Fruit fly (Drosophila melanogaster): ENCODE measurements around the gene Rpt6.

DNA sequence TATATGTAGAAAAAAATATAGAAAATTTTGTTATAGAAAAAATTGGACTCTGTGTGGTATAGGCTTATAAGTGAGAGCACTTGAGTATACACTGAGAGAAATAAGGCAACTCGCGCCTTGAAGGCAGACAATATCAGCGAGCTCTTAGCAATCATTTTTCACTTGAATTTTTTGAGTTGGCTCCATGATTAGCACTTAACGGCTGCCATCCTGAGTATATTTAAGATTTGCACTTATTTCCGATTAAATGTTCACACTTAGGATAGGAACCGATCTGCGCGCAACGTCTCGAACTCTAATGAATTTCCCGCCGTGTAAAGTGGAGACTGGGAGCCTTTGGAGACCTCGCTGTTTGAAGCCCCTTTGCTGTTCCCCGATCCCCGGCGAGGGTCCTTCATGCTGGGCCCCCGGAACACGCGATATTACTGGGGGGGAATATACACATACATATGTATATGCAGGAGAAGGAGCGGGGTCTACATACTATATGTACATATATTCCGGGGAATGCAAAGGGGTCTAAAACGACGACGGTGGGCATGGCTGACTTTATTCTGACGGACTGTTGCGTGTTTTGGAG is 36.5 kb upstream of the Rpt6 start:
- TF ChIP-seq N (GFP tag; optimal IDR thresholded peaks at IDR 0.05) = no peak
- no peak for TF ChIP-seq sv (GFP tag; optimal IDR thresholded peaks at IDR 0.05)
- no peak for TF ChIP-seq psq (GFP tag; optimal IDR thresholded peaks at IDR 0.05)

All from whole organism, wandering third instar larva.